Worm (Caenorhabditis elegans): Measurements from ENCODE around the gene ZK813.7.

DNA sequence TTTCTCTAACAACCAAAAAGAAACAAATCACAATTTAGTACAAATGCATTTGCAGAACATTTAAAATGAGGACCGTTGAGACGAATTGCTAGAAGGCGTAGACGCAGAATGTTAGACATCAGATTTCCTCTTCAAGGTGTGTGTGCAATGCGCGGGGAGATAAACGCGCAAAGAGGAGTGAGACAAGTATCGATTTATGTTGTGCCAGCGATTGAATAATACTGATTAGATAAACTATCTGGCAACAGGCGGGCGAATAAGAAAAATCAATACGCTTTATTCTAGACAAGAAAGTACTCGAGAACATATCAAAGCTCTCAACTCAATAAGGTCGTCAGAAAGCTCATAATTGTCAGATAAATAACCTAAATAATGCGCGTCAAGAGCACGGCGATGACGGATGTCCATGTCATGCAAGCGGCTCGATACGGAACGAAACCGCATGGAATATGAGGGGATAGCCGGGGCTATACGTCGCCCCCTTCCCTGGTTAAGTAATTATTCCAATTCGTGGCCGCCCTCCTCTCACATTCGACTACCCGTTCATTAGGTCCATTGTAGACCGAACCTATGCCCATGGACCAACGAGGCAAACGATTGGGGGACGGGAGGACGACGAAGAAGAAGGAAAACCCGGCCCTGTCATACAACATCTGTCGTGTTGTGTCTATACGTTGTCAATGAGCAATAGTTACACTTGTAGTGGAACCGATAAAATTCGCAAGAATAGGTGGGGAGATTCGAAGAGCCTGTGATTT lies 22.6 kb downstream of the ZK813.7 start:
- TF ChIP-seq ceh-22 (tag; optimal IDR thresholded peaks at IDR 0.05) (no peak), dve-1 (tag; optimal IDR thresholded peaks at IDR 0.05) (no peak), pag-3 (tag; optimal IDR thresholded peaks at IDR 0.05; ENCODE audit: borderline replicate concordance) (no peak), ceh-14 (tag; optimal IDR thresholded peaks at IDR 0.05) (no peak), sdc-2 (tag; optimal IDR thresholded peaks at IDR 0.05) (peak; percentile 42), ceh-34 (tag; optimal IDR thresholded peaks at IDR 0.05) (no peak), pha-4 (tag; optimal IDR thresholded peaks at IDR 0.05) (no peak), pat-9 (tag; optimal IDR thresholded peaks at IDR 0.05) (no peak), nhr-11 (tag; optimal IDR thresholded peaks at IDR 0.05) (no peak), fkh-10 (GFP tag; optimal IDR thresholded peaks at IDR 0.05) (no peak), ceh-18 (tag; optimal IDR thresholded peaks at IDR 0.05) (no peak), pros-1 (tag; optimal IDR thresholded peaks at IDR 0.05) (no peak), pqm-1 (tag; optimal IDR thresholded peaks at IDR 0.05) (no peak), ttx-3 (tag; optimal IDR thresholded peaks at IDR 0.05) (no peak)

Measured in whole organism, late embryonic.